Fruit fly (Drosophila melanogaster): Measurements from ENCODE around the gene GCC88.

dm6 chr3R:11260966-11261530 is 30.6 kb upstream of the GCC88 start:
- TF ChIP-seq CG9705 (GFP tag; optimal IDR thresholded peaks at IDR 0.05) (no peak), psq (GFP tag; optimal IDR thresholded peaks at IDR 0.05) (no peak), usp (GFP tag; optimal IDR thresholded peaks at IDR 0.05) (no peak), woc (GFP tag; optimal IDR thresholded peaks at IDR 0.05) (no peak), lola (GFP tag; optimal IDR thresholded peaks at IDR 0.05) (no peak)

All from whole organism, wandering third instar larva.